Worm (Caenorhabditis elegans) whole organism, L1 larva: ENCODE data around the gene H10E21.1.
A peak's percentile ranks its signal among the peaks of the same experiment; 100 is the strongest.

Source experiments
- aha-1 ChIP-seq: fragments of 150-350 bp; optimal IDR thresholded peaks from 2 replicates; lab custom pipeline; 2014; ENCODE audit warnings: missing biosample characterization, missing genetic modification characterization
- aly-2 ChIP-seq: fragments of 150-350 bp; optimal IDR thresholded peaks from 2 replicates; lab custom pipeline; 2014; ENCODE audit warnings: missing biosample characterization, missing genetic modification characterization
- ama-1 ChIP-seq: fragments of 150-350 bp; optimal IDR thresholded peaks from 2 replicates; lab custom pipeline; 2014
- ceh-63 ChIP-seq: fragments of 200-800 bp; sonication (Bioruptor generic); optimal IDR thresholded peaks from 2 replicates; lab custom pipeline; 2018; ENCODE audit warnings: mild to moderate bottlenecking, missing genetic modification characterization, missing compliant biosample characterization
- ceh-82 ChIP-seq, 3 experiments: fragments of 150-350 bp in 1 of 3; sonication (generic microtip) in 2 of 3; optimal IDR thresholded peaks; 2 replicates each; lab custom pipeline; 2014 to 2017; ENCODE audit warnings: missing biosample characterization in 3 of 3, missing genetic modification characterization in 3 of 3
- ces-1 ChIP-seq: fragments of 150-350 bp; optimal IDR thresholded peaks from 2 replicates; lab custom pipeline; 2014; ENCODE audit warnings: missing biosample characterization, missing genetic modification reagents, missing genetic modification characterization
- egl-13 ChIP-seq: sonication (generic microtip); optimal IDR thresholded peaks from 2 replicates; lab custom pipeline; 2016; ENCODE audit warnings: missing genotype, missing genetic modification reagents, missing genetic modification characterization, missing compliant biosample characterization
- egl-27 ChIP-seq, 2 experiments: fragments of 150-350 bp in 1 of 2; sonication (generic microtip); optimal IDR thresholded peaks; 3 replicates each; lab custom pipeline; 2017 to 2018; ENCODE audit warnings: missing biosample characterization in 2 of 2, missing genetic modification characterization in 2 of 2, missing genetic modification reagents in 2 of 2
- elt-2 ChIP-seq: sonication (generic microtip); optimal IDR thresholded peaks from 2 replicates; lab custom pipeline; 2016; ENCODE audit warnings: missing genetic modification characterization, mild to moderate bottlenecking, inconsistent platforms, missing compliant biosample characterization, missing genetic modification reagents
- elt-3 ChIP-seq, 6 experiments: fragments of 150-350 bp in 1 of 6; sonication (generic microtip); optimal IDR thresholded peaks; 2 replicates each; lab custom pipeline; 2017 to 2018; ENCODE audit warnings: missing biosample characterization in 6 of 6, missing genetic modification characterization in 6 of 6, inconsistent platforms in 1 of 6
- fkh-10 ChIP-seq: sonication (generic microtip); optimal IDR thresholded peaks from 2 replicates; lab custom pipeline; 2017; ENCODE audit warnings: missing biosample characterization, missing genetic modification reagents, missing genetic modification characterization
- fkh-4 ChIP-seq: sonication (generic microtip); optimal IDR thresholded peaks from 2 replicates; lab custom pipeline; 2016; ENCODE audit warnings: missing compliant biosample characterization, missing genetic modification characterization, borderline replicate concordance
- fkh-8 ChIP-seq: sonication (generic microtip); optimal IDR thresholded peaks from 2 replicates; lab custom pipeline; 2016; ENCODE audit warnings: mild to moderate bottlenecking, missing genetic modification characterization, missing compliant biosample characterization
- hlh-4 ChIP-seq: sonication (generic microtip); optimal IDR thresholded peaks from 2 replicates; lab custom pipeline; 2016; ENCODE audit warnings: mild to moderate bottlenecking, missing genetic modification characterization, missing compliant biosample characterization
- hpl-2 ChIP-seq: fragments of 150-350 bp; optimal IDR thresholded peaks from 2 replicates; lab custom pipeline; 2014; ENCODE audit warnings: missing biosample characterization, missing genetic modification reagents, missing genetic modification characterization
- irx-1 ChIP-seq: sonication (generic microtip); optimal IDR thresholded peaks from 2 replicates; lab custom pipeline; 2016; ENCODE audit warnings: missing genetic modification characterization, missing compliant biosample characterization
- isw-1 ChIP-seq: fragments of 200-800 bp; sonication (Bioruptor generic); IDR thresholded peaks from 2 replicates; pipeline ENCODE4 v1.3.6; 2022; ENCODE audit warnings: missing genetic modification characterization, missing compliant biosample characterization
- lin-13 ChIP-seq: fragments of 150-350 bp; optimal IDR thresholded peaks from 2 replicates; lab custom pipeline; 2014; ENCODE audit warnings: missing biosample characterization, missing genetic modification reagents, missing genetic modification characterization
- lin-15B ChIP-seq: fragments of 150-350 bp; sonication (generic microtip); optimal IDR thresholded peaks from 3 replicates; lab custom pipeline; 2014; ENCODE audit warnings: missing biosample characterization, missing genetic modification characterization
- lin-35 ChIP-seq, 2 experiments: fragments of 150-350 bp; optimal IDR thresholded peaks; 2 replicates each; lab custom pipeline; 2014; ENCODE audit warnings: missing biosample characterization in 2 of 2, missing genetic modification characterization in 2 of 2, missing genetic modification reagents in 2 of 2
- lsy-2 ChIP-seq, 2 experiments: fragments of 150-350 bp; optimal IDR thresholded peaks; 2 replicates each; lab custom pipeline; 2014; ENCODE audit warnings: missing biosample characterization in 2 of 2, missing genetic modification characterization in 2 of 2
- mab-9 ChIP-seq: fragments of 200-800 bp; sonication (Bioruptor generic); IDR thresholded peaks from 2 replicates; pipeline ENCODE4 v1.3.6; 2022; ENCODE audit warnings: missing genetic modification reagents, missing genetic modification characterization, missing compliant biosample characterization
- mdl-1 ChIP-seq, 2 experiments: fragments of 150-350 bp; optimal IDR thresholded peaks; 2 replicates each; lab custom pipeline; 2014 to 2017; ENCODE audit warnings: missing biosample characterization in 2 of 2, missing genetic modification characterization in 2 of 2, inconsistent platforms in 1 of 2
- mep-1 ChIP-seq: fragments of 150-350 bp; optimal IDR thresholded peaks from 2 replicates; lab custom pipeline; 2014; ENCODE audit warnings: missing biosample characterization, missing genetic modification characterization
- nhr-12 ChIP-seq: sonication (generic microtip); optimal IDR thresholded peaks from 2 replicates; lab custom pipeline; 2017; ENCODE audit warnings: missing biosample characterization, missing genetic modification characterization
- nhr-19 ChIP-seq: fragments of 200-800 bp; sonication (Bioruptor generic); conservative IDR thresholded peaks from 2 replicates; pipeline ENCODE4 v1.3.6; 2022; ENCODE audit warnings: missing genetic modification characterization, missing compliant biosample characterization
- nhr-20 ChIP-seq: sonication (generic microtip); optimal IDR thresholded peaks from 2 replicates; lab custom pipeline; 2016; ENCODE audit warnings: mild to moderate bottlenecking, missing genetic modification characterization, missing compliant biosample characterization
- nhr-28 ChIP-seq: fragments of 150-350 bp; optimal IDR thresholded peaks from 2 replicates; lab custom pipeline; 2014; ENCODE audit warnings: missing biosample characterization, missing genetic modification characterization
- nhr-47 ChIP-seq: sonication (generic microtip); optimal IDR thresholded peaks from 2 replicates; lab custom pipeline; 2016; ENCODE audit warnings: mild to moderate bottlenecking, missing genetic modification characterization, moderate library complexity, missing compliant biosample characterization
- nhr-71 ChIP-seq: sonication (generic microtip); optimal IDR thresholded peaks from 2 replicates; lab custom pipeline; 2016; ENCODE audit warnings: mild to moderate bottlenecking, missing genetic modification characterization, moderate library complexity, missing compliant biosample characterization
- nhr-77 ChIP-seq: fragments of 150-350 bp; optimal IDR thresholded peaks from 2 replicates; lab custom pipeline; 2014; ENCODE audit warnings: missing biosample characterization, missing genetic modification characterization
- pag-3 ChIP-seq: sonication (generic microtip); optimal IDR thresholded peaks from 2 replicates; lab custom pipeline; 2017; ENCODE audit warnings: missing genetic modification characterization, mild to moderate bottlenecking, missing compliant biosample characterization, antibody characterized with exemption, borderline replicate concordance; ENCODE audit not compliant: insufficient read depth
- pax-3 ChIP-seq: fragments of 200-800 bp; sonication (Bioruptor generic); optimal IDR thresholded peaks from 2 replicates; lab custom pipeline; 2018; ENCODE audit warnings: mild to moderate bottlenecking, missing genetic modification characterization, moderate library complexity, missing compliant biosample characterization
- pqm-1 ChIP-seq: sonication (generic microtip); optimal IDR thresholded peaks from 3 replicates; lab custom pipeline; 2017; ENCODE audit warnings: missing biosample characterization, missing genetic modification characterization
- rnt-1 ChIP-seq: sonication (generic microtip); optimal IDR thresholded peaks from 2 replicates; lab custom pipeline; 2016; ENCODE audit warnings: mild to moderate bottlenecking, missing genetic modification characterization, moderate library complexity, missing compliant biosample characterization
- skn-1 ChIP-seq: fragments of 150-350 bp; optimal IDR thresholded peaks from 2 replicates; lab custom pipeline; 2014; ENCODE audit warnings: missing biosample characterization, missing genetic modification characterization
- sptf-1 ChIP-seq: fragments of 150-350 bp; optimal IDR thresholded peaks from 2 replicates; lab custom pipeline; 2014; ENCODE audit warnings: missing biosample characterization, missing genetic modification characterization
- swsn-7 ChIP-seq: sonication (generic microtip); optimal IDR thresholded peaks from 2 replicates; lab custom pipeline; 2016; ENCODE audit warnings: missing genetic modification characterization, missing compliant biosample characterization
- tbx-2 ChIP-seq: sonication (generic microtip); optimal IDR thresholded peaks from 2 replicates; lab custom pipeline; 2016; ENCODE audit warnings: missing genetic modification characterization, missing compliant biosample characterization
- tlp-1 ChIP-seq: fragments of 150-350 bp; optimal IDR thresholded peaks from 2 replicates; lab custom pipeline; 2014; ENCODE audit warnings: missing biosample characterization, missing genetic modification characterization
- unc-30 ChIP-seq: sonication (generic microtip); optimal IDR thresholded peaks from 2 replicates; lab custom pipeline; 2017; ENCODE audit warnings: missing biosample characterization, missing genetic modification characterization
- unc-86 ChIP-seq: sonication (generic microtip); optimal IDR thresholded peaks from 2 replicates; lab custom pipeline; 2016; ENCODE audit warnings: missing genetic modification characterization, missing compliant biosample characterization
- unc-98 ChIP-seq: fragments of 200-800 bp; sonication (Bioruptor generic); IDR thresholded peaks from 2 replicates; pipeline ENCODE4 v1.3.6; 2022; ENCODE audit warnings: missing genetic modification characterization, missing compliant biosample characterization
- zip-4 ChIP-seq: fragments of 200-800 bp; sonication (Bioruptor generic); optimal IDR thresholded peaks from 2 replicates; lab custom pipeline; 2018; ENCODE audit warnings: mild to moderate bottlenecking, missing genetic modification characterization, moderate library complexity, missing compliant biosample characterization
- ztf-11 ChIP-seq, 2 experiments: sonication (generic microtip); optimal IDR thresholded peaks; 2 replicates each; lab custom pipeline; 2016 to 2017; ENCODE audit warnings: missing genetic modification characterization in 2 of 2, missing biosample characterization in 1 of 2, missing compliant biosample characterization in 1 of 2

Gene H10E21.1

ce11 chrIII:25582-25996 is 10.0 kb downstream of the H10E21.1 start (continued):
- peak; percentile 78 for TF ChIP-seq swsn-7
- TF ChIP-seq isw-1 (GFP tag; lab: Robert Waterston, UW) = peak; percentile 53
- no peak for TF ChIP-seq pag-3
- TF ChIP-seq unc-30 (tag; lab: Kevin White, UChicago) = no peak
- no peak for TF ChIP-seq aha-1 (tag; lab: Kevin White, UChicago)
- TF ChIP-seq ceh-82 (tag; optimal IDR thresholded peaks at IDR 0.05; lab: Kevin White, UChicago) = peak; percentile 46 to 85 (median 77)
- TF ChIP-seq skn-1 (tag; lab: Kevin White, UChicago) = peak; percentile 43
- TF ChIP-seq unc-86 (tag; lab: Kevin White, UChicago) = peak; percentile 78
- peak; percentile 61 for TF ChIP-seq rnt-1 (tag; lab: Kevin White, UChicago)
- TF ChIP-seq pax-3 (tag; lab: Kevin White, UChicago) = peak; percentile 21
- peak in 1 of 2 experiments; percentile 65 for TF ChIP-seq ztf-11 (tag; optimal IDR thresholded peaks at IDR 0.05; lab: Kevin White, UChicago)
- TF ChIP-seq egl-27 (tag; optimal IDR thresholded peaks at IDR 0.05; lab: Kevin White, UChicago) = no peak
- peak; percentile 84 for TF ChIP-seq nhr-47 (tag; lab: Kevin White, UChicago)
- no peak for TF ChIP-seq nhr-12 (tag; lab: Kevin White, UChicago)
- no peak for TF ChIP-seq nhr-28 (tag; lab: Kevin White, UChicago)
- peak; percentile 85 for TF ChIP-seq egl-13
- peak; percentile 55 to 59 for TF ChIP-seq lsy-2 (tag; optimal IDR thresholded peaks at IDR 0.05; lab: Kevin White, UChicago)
- no peak for TF ChIP-seq sptf-1
- TF ChIP-seq hpl-2 (GFP tag; lab: Kevin White, UChicago) = no peak
- no peak for TF ChIP-seq aly-2 (tag; lab: Kevin White, UChicago)
- TF ChIP-seq nhr-77 = no peak
- TF ChIP-seq fkh-10 = peak; percentile 91
- no peak for TF ChIP-seq nhr-19 (GFP tag; lab: Robert Waterston, UW)
- TF ChIP-seq mab-9 (GFP tag; lab: Robert Waterston, UW) = peak; percentile 61; the same call in 1 of the 2 replicates
- TF ChIP-seq ama-1 = no peak
- no peak for TF ChIP-seq zip-4
- no peak for TF ChIP-seq elt-3 (tag; optimal IDR thresholded peaks at IDR 0.05; lab: Kevin White, UChicago)
- TF ChIP-seq lin-13 (GFP tag; lab: Kevin White, UChicago) = peak; percentile 30
- peak; percentile 32 for TF ChIP-seq ces-1
- TF ChIP-seq mep-1 (tag; lab: Kevin White, UChicago) = peak; percentile 20
- TF ChIP-seq unc-98 = no peak
- no peak for TF ChIP-seq pqm-1
- peak; percentile 84 for TF ChIP-seq nhr-71 (tag; lab: Kevin White, UChicago)
- no peak for TF ChIP-seq lin-15B (tag; lab: Kevin White, UChicago)
- peak in 1 of 2 experiments; percentile 56 for TF ChIP-seq lin-35 (GFP tag; optimal IDR thresholded peaks at IDR 0.05; lab: Kevin White, UChicago)
- no peak for TF ChIP-seq ceh-63 (GFP tag; lab: Kevin White, UChicago)
- TF ChIP-seq nhr-20 (tag; lab: Kevin White, UChicago) = peak; percentile 84
- TF ChIP-seq fkh-8 (tag; lab: Kevin White, UChicago) = peak; percentile 79
- TF ChIP-seq irx-1 (tag; lab: Kevin White, UChicago) = peak; percentile 15
- peak in 1 of 2 experiments; percentile 13 for TF ChIP-seq mdl-1 (tag; optimal IDR thresholded peaks at IDR 0.05; lab: Kevin White, UChicago)
- no peak for TF ChIP-seq fkh-4
- TF ChIP-seq hlh-4 (tag; lab: Kevin White, UChicago) = no peak
- TF ChIP-seq tbx-2 (tag; lab: Kevin White, UChicago) = peak; percentile 65
- TF ChIP-seq elt-2 (tag; lab: Kevin White, UChicago) = no peak
- TF ChIP-seq tlp-1 = no peak
